Worm (Caenorhabditis elegans) whole organism, late embryonic: ENCODE results near the gene pes-9.

Source experiments
- ama-1 ChIP-seq: fragments of 150-350 bp; optimal IDR thresholded peaks from 2 replicates; lab custom pipeline; 2014
- ztf-16 ChIP-seq: sonication (generic microtip); optimal IDR thresholded peaks from 2 replicates; lab custom pipeline; 2017; ENCODE audit warnings: missing genetic modification characterization, missing compliant biosample characterization

DNA sequence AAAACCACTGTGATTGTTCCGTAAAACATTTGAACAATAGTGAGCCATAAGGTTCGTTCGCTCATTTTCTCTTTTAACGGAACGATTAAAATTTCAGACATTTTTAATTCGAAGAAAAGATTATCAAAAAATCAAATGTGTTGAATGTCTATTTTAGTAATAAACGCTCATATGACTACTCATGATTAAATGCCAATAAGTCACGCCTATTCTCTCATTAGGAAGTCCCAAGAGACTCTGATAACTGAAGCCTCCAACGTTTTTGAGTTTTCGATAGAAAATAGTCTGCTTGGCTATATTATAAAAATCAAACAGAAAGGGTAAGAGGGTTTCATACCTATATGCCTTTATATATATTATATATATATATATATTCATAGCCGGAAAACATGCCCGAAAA, 40.6 kb downstream of the pes-9 start, which contains the start of gene srg-47:
- TF ChIP-seq ama-1 (lab: Kevin White, UChicago) = no peak
- no peak for TF ChIP-seq ztf-16 (tag; lab: Kevin White, UChicago)
